Fruit fly (Drosophila melanogaster) whole organism, embryonic: Measurements from ENCODE around the gene Gr61a.

Experiments used
- ATbp ChIP-seq: fragments of 200-800 bp; sonication (Bioruptor generic); optimal IDR thresholded peaks from 2 replicates; lab custom pipeline; 2017; ENCODE audit warnings: missing biosample characterization, mild to moderate bottlenecking, missing genetic modification characterization, missing genetic modification reagents
- Aef1 ChIP-seq: fragments of 200-800 bp; sonication (Bioruptor generic); IDR thresholded peaks from 3 replicates; pipeline ENCODE4 v1.3.6; 2022; ENCODE audit warnings: missing biosample characterization, missing genetic modification characterization
- CG11085 ChIP-seq: fragments of 200-800 bp; sonication (Bioruptor generic); IDR thresholded peaks from 2 replicates; pipeline ENCODE4 v1.3.6; 2022; ENCODE audit warnings: missing biosample characterization, missing genetic modification characterization
- CG11093 ChIP-seq: fragments of 200-800 bp; sonication (Bioruptor generic); IDR thresholded peaks from 3 replicates; pipeline ENCODE4 v1.3.6; 2022; ENCODE audit warnings: missing biosample characterization, missing genetic modification characterization
- CG12744 ChIP-seq: fragments of 200-800 bp; sonication (Bioruptor generic); optimal IDR thresholded peaks from 2 replicates; lab custom pipeline; 2016; ENCODE audit warnings: missing biosample characterization, missing genetic modification characterization
- CG14860 ChIP-seq: fragments of 200-800 bp; sonication (Bioruptor generic); IDR thresholded peaks from 3 replicates; pipeline ENCODE4 v1.3.6; 2022; ENCODE audit warnings: missing biosample characterization, missing genetic modification characterization; ENCODE audit not compliant: partially characterized antibody
- CG14965 ChIP-seq: fragments of 200-800 bp; sonication (Bioruptor generic); optimal IDR thresholded peaks from 2 replicates; lab custom pipeline; 2016; ENCODE audit warnings: missing biosample characterization, missing genetic modification characterization, borderline replicate concordance
- CG17361 ChIP-seq: fragments of 200-800 bp; sonication (Bioruptor generic); IDR thresholded peaks from 3 replicates; pipeline ENCODE4 v1.3.6; 2022; ENCODE audit warnings: missing biosample characterization, missing genetic modification characterization
- CG17568 ChIP-seq: fragments of 200-800 bp; sonication (Bioruptor generic); optimal IDR thresholded peaks from 2 replicates; lab custom pipeline; 2018; ENCODE audit warnings: missing biosample characterization, mild to moderate bottlenecking, missing genetic modification characterization, moderate library complexity
- CG2120 ChIP-seq: fragments of 200-800 bp; sonication (Bioruptor generic); optimal IDR thresholded peaks from 3 replicates; lab custom pipeline; 2016; ENCODE audit warnings: missing biosample characterization, missing genetic modification characterization
- CG30403 ChIP-seq: fragments of 200-800 bp; sonication (Bioruptor generic); optimal IDR thresholded peaks from 3 replicates; lab custom pipeline; 2016; ENCODE audit warnings: missing biosample characterization, missing genetic modification characterization
- CG31365 ChIP-seq: fragments of 200-800 bp; sonication (Bioruptor generic); optimal IDR thresholded peaks from 2 replicates; lab custom pipeline; 2018; ENCODE audit warnings: missing biosample characterization, mild to moderate bottlenecking, missing genetic modification characterization
- CG31441 ChIP-seq: fragments of 200-800 bp; sonication (Bioruptor generic); IDR thresholded peaks from 2 replicates; pipeline ENCODE4 v1.3.6; 2022; ENCODE audit warnings: missing biosample characterization, missing genetic modification characterization
- CG34422 ChIP-seq: fragments of 200-800 bp; sonication (Bioruptor generic); IDR thresholded peaks from 3 replicates; pipeline ENCODE4 v1.3.6; 2022; ENCODE audit warnings: missing biosample characterization, missing genetic modification characterization
- CG3726 ChIP-seq: fragments of 200-800 bp; sonication (Bioruptor generic); IDR thresholded peaks from 3 replicates; pipeline ENCODE4, ENCODE4 v1.3.6; 2022; ENCODE audit warnings: missing biosample characterization, missing genetic modification characterization
- CG4820 ChIP-seq: fragments of 200-800 bp; sonication (Bioruptor generic); optimal IDR thresholded peaks from 3 replicates; lab custom pipeline; 2016; ENCODE audit warnings: missing biosample characterization, missing genetic modification characterization
- CG7556 ChIP-seq: fragments of 200-800 bp; sonication (Bioruptor generic); optimal IDR thresholded peaks from 2 replicates; lab custom pipeline; 2017; ENCODE audit warnings: missing biosample characterization, mild to moderate bottlenecking, missing genetic modification characterization
- CG8478 ChIP-seq: fragments of >200 bp; optimal IDR thresholded peaks from 2 replicates; lab custom pipeline; 2018
- CG9817 ChIP-seq: fragments of 200-800 bp; sonication (Bioruptor generic); optimal IDR thresholded peaks from 2 replicates; lab custom pipeline; 2018; ENCODE audit warnings: missing biosample characterization, mild to moderate bottlenecking, missing genetic modification characterization, moderate library complexity
- Camta ChIP-seq: fragments of 200-800 bp; sonication (Bioruptor generic); optimal IDR thresholded peaks from 2 replicates; lab custom pipeline; 2016; ENCODE audit warnings: missing biosample characterization, missing genetic modification characterization
- CrebB ChIP-seq: fragments of 200-800 bp; sonication (Bioruptor generic); optimal IDR thresholded peaks from 3 replicates; lab custom pipeline; 2018; ENCODE audit warnings: missing biosample characterization, mild to moderate bottlenecking, missing genetic modification characterization
- D19A ChIP-seq: fragments of 200-800 bp; optimal IDR thresholded peaks from 3 replicates; lab custom pipeline; 2019; ENCODE audit warnings: missing biosample characterization, mild to moderate bottlenecking, missing genetic modification characterization, moderate library complexity
- Dip3 ChIP-seq: fragments of 200-800 bp; sonication (Bioruptor generic); optimal IDR thresholded peaks from 3 replicates; lab custom pipeline; 2016; ENCODE audit warnings: missing biosample characterization, missing genetic modification characterization
- Ets97D ChIP-seq: fragments of 200-800 bp; sonication (Bioruptor generic); optimal IDR thresholded peaks from 3 replicates; lab custom pipeline; 2016; ENCODE audit warnings: missing biosample characterization, missing genetic modification characterization
- Fer1 ChIP-seq: fragments of 200-800 bp; sonication (Bioruptor generic); optimal IDR thresholded peaks from 2 replicates; lab custom pipeline; 2017; ENCODE audit warnings: missing biosample characterization, mild to moderate bottlenecking, missing genetic modification characterization
- Kr ChIP-seq: fragments of 200-800 bp; sonication (Bioruptor generic); optimal IDR thresholded peaks from 2 replicates; lab custom pipeline; 2017; ENCODE audit warnings: missing biosample characterization, mild to moderate bottlenecking, missing genetic modification characterization
- Opbp ChIP-seq: fragments of 200-800 bp; sonication (Bioruptor generic); IDR thresholded peaks from 3 replicates; pipeline ENCODE4 v1.3.6; 2022; ENCODE audit warnings: missing biosample characterization, missing genetic modification characterization; ENCODE audit not compliant: partially characterized antibody
- Optix ChIP-seq: fragments of 200-800 bp; sonication (Bioruptor generic); IDR thresholded peaks from 3 replicates; pipeline ENCODE4 v1.3.6; 2022; ENCODE audit warnings: missing biosample characterization, missing genetic modification characterization
- Tbp ChIP-seq: fragments of >200 bp; optimal IDR thresholded peaks from 2 replicates; lab custom pipeline; 2018; ENCODE audit warnings: missing biosample characterization, missing genetic modification characterization
- aop ChIP-seq: fragments of 200-800 bp; sonication (Bioruptor generic); IDR thresholded peaks from 2 replicates; pipeline ENCODE4 v1.3.6; 2022; ENCODE audit warnings: missing biosample characterization, missing genetic modification characterization
- ash1 ChIP-seq: fragments of 200-800 bp; sonication (Bioruptor generic); optimal IDR thresholded peaks from 2 replicates; lab custom pipeline; 2018; ENCODE audit warnings: missing biosample characterization, mild to moderate bottlenecking, missing genetic modification characterization
- chinmo ChIP-seq: fragments of 200-800 bp; sonication (Bioruptor generic); IDR thresholded peaks from 4 replicates; pipeline ENCODE4 v1.3.6; 2022; ENCODE audit warnings: missing biosample characterization, missing genetic modification characterization; ENCODE audit not compliant: partially characterized antibody
- cwo ChIP-seq: fragments of 200-800 bp; sonication (Bioruptor generic); optimal IDR thresholded peaks from 3 replicates; lab custom pipeline; 2017; ENCODE audit warnings: missing biosample characterization, missing genetic modification characterization, mild to moderate bottlenecking, moderate library complexity, missing genetic modification reagents
- dysf ChIP-seq: fragments of 200-800 bp; sonication (Bioruptor generic); IDR thresholded peaks from 3 replicates; pipeline ENCODE4 v1.3.6; 2022; ENCODE audit warnings: missing biosample characterization, missing genetic modification characterization
- esg ChIP-seq: fragments of 200-800 bp; sonication (Bioruptor generic); conservative IDR thresholded peaks from 2 replicates; pipeline ENCODE4 v1.3.6; 2022; ENCODE audit warnings: missing biosample characterization, missing genetic modification characterization
- ewg ChIP-seq: fragments of 200-800 bp; sonication (Bioruptor generic); optimal IDR thresholded peaks from 3 replicates; lab custom pipeline; 2017; ENCODE audit warnings: mild to moderate bottlenecking, missing biosample characterization, missing genetic modification reagents, missing genetic modification characterization
- fd96Cb ChIP-seq: fragments of 200-800 bp; sonication (Bioruptor generic); optimal IDR thresholded peaks from 2 replicates; lab custom pipeline; 2018; ENCODE audit warnings: missing biosample characterization, mild to moderate bottlenecking, missing genetic modification characterization, moderate library complexity
- grau ChIP-seq: fragments of 200-800 bp; optimal IDR thresholded peaks from 3 replicates; lab custom pipeline; 2019; ENCODE audit warnings: missing biosample characterization, mild to moderate bottlenecking, missing genetic modification characterization, moderate library complexity
- gsb-n ChIP-seq: fragments of 200-800 bp; sonication (Bioruptor generic); optimal IDR thresholded peaks from 3 replicates; lab custom pipeline; 2018; ENCODE audit warnings: missing biosample characterization, mild to moderate bottlenecking, missing genetic modification characterization
- jigr1 ChIP-seq: fragments of 200-800 bp; sonication (Bioruptor generic); IDR thresholded peaks from 3 replicates; pipeline ENCODE4 v1.3.6; 2022; ENCODE audit warnings: missing biosample characterization, missing genetic modification characterization
- kay ChIP-seq: fragments of 200-800 bp; sonication (Bioruptor generic); optimal IDR thresholded peaks from 2 replicates; lab custom pipeline; 2016; ENCODE audit warnings: missing biosample characterization, missing genetic modification characterization
- lola ChIP-seq, 3 experiments: fragments of >200 bp in 2 of 3; fragments of 200-800 bp in 1 of 3; sonication (Bioruptor generic) in 1 of 3; optimal IDR thresholded peaks; 2 replicates each; lab custom pipeline; 2017 to 2019; ENCODE audit warnings: missing biosample characterization in 3 of 3, missing genetic modification characterization in 3 of 3, mild to moderate bottlenecking in 1 of 3, moderate library complexity in 1 of 3
- phol ChIP-seq: fragments of 200-800 bp; sonication (Bioruptor generic); optimal IDR thresholded peaks from 3 replicates; lab custom pipeline; 2018; ENCODE audit warnings: missing biosample characterization, mild to moderate bottlenecking, missing genetic modification characterization, moderate library complexity
- prd ChIP-seq, 3 experiments: fragments of >200 bp in 2 of 3; fragments of 200-800 bp in 1 of 3; sonication (Bioruptor generic) in 1 of 3; optimal IDR thresholded peaks in 2 of 3; IDR thresholded peaks in 1 of 3; 2 replicates in 2 of 3; 3 replicates in 1 of 3; pipeline versions ENCODE4 v1.3.6 to Lab custom; 2017 to 2022; ENCODE audit warnings: missing biosample characterization in 1 of 3, missing genetic modification characterization in 1 of 3
- pzg ChIP-seq: fragments of 200-800 bp; sonication (Bioruptor generic); optimal IDR thresholded peaks from 3 replicates; lab custom pipeline; 2018; ENCODE audit warnings: missing biosample characterization, mild to moderate bottlenecking, missing genetic modification characterization, moderate library complexity
- sens-2 ChIP-seq: fragments of 200-800 bp; sonication (Bioruptor generic); IDR thresholded peaks from 2 replicates; pipeline ENCODE4 v1.3.6; 2022; ENCODE audit warnings: missing biosample characterization, missing genetic modification characterization
- slbo ChIP-seq: fragments of 200-800 bp; sonication (Bioruptor generic); IDR thresholded peaks from 2 replicates; pipeline ENCODE4 v1.3.6; 2022; ENCODE audit warnings: missing biosample characterization, missing genetic modification characterization
- tin ChIP-seq: fragments of 200-800 bp; sonication (Bioruptor generic); optimal IDR thresholded peaks from 3 replicates; lab custom pipeline; 2016; ENCODE audit warnings: missing biosample characterization, missing genetic modification characterization
- unpg ChIP-seq: fragments of 200-800 bp; sonication (Bioruptor generic); optimal IDR thresholded peaks from 3 replicates; lab custom pipeline; 2018; ENCODE audit warnings: missing biosample characterization, mild to moderate bottlenecking, missing genetic modification characterization, moderate library complexity

Gene Gr61a

DNA sequence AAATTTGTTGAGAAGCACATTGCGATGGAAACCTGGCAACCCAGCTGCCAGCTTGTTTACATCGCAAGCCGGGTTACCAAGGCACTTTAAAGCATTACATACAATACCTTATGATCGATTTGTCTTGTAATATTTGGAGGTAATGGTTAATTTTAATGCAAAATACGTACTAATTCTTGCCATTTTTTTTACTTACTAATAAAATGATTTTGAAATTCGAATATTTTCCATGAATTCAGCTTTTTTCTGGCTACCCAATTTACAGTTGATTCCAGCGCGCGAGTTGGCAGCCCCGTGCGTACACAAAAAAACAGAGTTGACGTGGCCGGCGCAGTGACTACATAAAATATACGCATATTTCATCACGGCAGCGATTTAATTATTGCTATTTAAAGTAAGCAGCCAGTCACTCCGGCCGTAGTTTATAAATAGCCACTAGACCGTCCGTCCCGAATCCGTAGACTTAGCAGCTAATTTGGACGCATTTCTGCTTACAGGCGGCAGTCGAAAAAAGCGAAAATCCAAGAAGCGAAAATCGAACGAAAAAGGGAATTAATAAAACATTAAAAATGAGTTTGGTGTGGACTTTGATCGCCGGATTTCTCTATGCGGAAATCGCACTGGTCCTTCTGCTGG lies 3.6 kb upstream of the Gr61a start, which contains the start of the genes CG13901 and CG13887 (continued):
- peak in 1 of 3 experiments; percentile 84 for TF ChIP-seq lola (GFP tag; optimal IDR thresholded peaks at IDR 0.05; lab: Kevin White, UChicago)
- TF ChIP-seq CG31365 (tag; lab: Kevin White, UChicago): peak; percentile 59
- peak; percentile 76 for TF ChIP-seq gsb-n (tag; lab: Kevin White, UChicago)
- peak; percentile 78 for TF ChIP-seq Optix
- TF ChIP-seq unpg (GFP tag; lab: Kevin White, UChicago): peak; percentile 90
- peak; percentile 92 for TF ChIP-seq Dip3 (GFP tag; lab: Kevin White, UChicago)
- peak; percentile 33 for TF ChIP-seq ash1 (GFP tag; lab: Kevin White, UChicago)
- TF ChIP-seq CG30403: peak; percentile 96
- TF ChIP-seq grau (tag; lab: Kevin White, UChicago): peak; percentile 88
- TF ChIP-seq Fer1: peak; percentile 91
- TF ChIP-seq CG9817 (tag; lab: Kevin White, UChicago): peak; percentile 91
- TF ChIP-seq D19A (tag; lab: Kevin White, UChicago): peak; percentile 80
- TF ChIP-seq Camta: peak; percentile 93
- TF ChIP-seq prd (optimal IDR thresholded peaks at IDR 0.05; lab: Kevin White, UChicago): no peak
- TF ChIP-seq prd (GFP tag; IDR thresholded peaks at IDR 0.05; lab: Robert Waterston, UW): peak; percentile 91
- TF ChIP-seq aop (GFP tag; lab: Robert Waterston, UW): no peak
- TF ChIP-seq CG11085 (GFP tag; lab: Robert Waterston, UW): peak; percentile 73
- peak; percentile 80 for TF ChIP-seq CrebB (tag; lab: Kevin White, UChicago)
- TF ChIP-seq CG7556 (GFP tag; lab: Kevin White, UChicago): peak; percentile 83
- no peak for TF ChIP-seq chinmo (GFP tag; lab: Robert Waterston, UW)
- TF ChIP-seq CG12744: peak; percentile 85
- no peak for TF ChIP-seq Kr (GFP tag; lab: Kevin White, UChicago)
- TF ChIP-seq CG11093 (GFP tag; lab: Robert Waterston, UW): peak; percentile 78
- TF ChIP-seq ewg (GFP tag; lab: Kevin White, UChicago): peak; percentile 84
- TF ChIP-seq CG4820 (GFP tag; lab: Kevin White, UChicago): peak; percentile 91
- TF ChIP-seq CG2120: peak; percentile 97
- TF ChIP-seq Aef1 (GFP tag; lab: Robert Waterston, UW): peak; percentile 86
- TF ChIP-seq Ets97D (GFP tag; lab: Kevin White, UChicago): peak; percentile 85
- TF ChIP-seq Tbp (GFP tag; lab: Kevin White, UChicago): no peak
- peak; percentile 94 for TF ChIP-seq tin (GFP tag; lab: Kevin White, UChicago)
- peak; percentile 83 for TF ChIP-seq cwo
- peak; percentile 91 for TF ChIP-seq CG31441 (GFP tag; lab: Robert Waterston, UW)
- peak; percentile 93 for TF ChIP-seq slbo
- TF ChIP-seq jigr1 (GFP tag; lab: Robert Waterston, UW): peak; percentile 18; the same call in 1 of the 3 replicates
- TF ChIP-seq fd96Cb (tag; lab: Kevin White, UChicago): peak; percentile 84
- TF ChIP-seq dysf (GFP tag; lab: Robert Waterston, UW): peak; percentile 90
- TF ChIP-seq kay: peak; percentile 94
- no peak for TF ChIP-seq CG14860
- TF ChIP-seq CG8478: no peak
- TF ChIP-seq CG17361 (GFP tag; lab: Robert Waterston, UW): peak; percentile 91
- TF ChIP-seq CG3726 (GFP tag; lab: Robert Waterston, UW): peak; percentile 68; the same call in 1 of the 3 replicates
- TF ChIP-seq esg (GFP tag; lab: Robert Waterston, UW): peak; percentile 81
- peak; percentile 55; the same call in 1 of the 2 replicates for TF ChIP-seq sens-2 (GFP tag; lab: Robert Waterston, UW)
- peak; percentile 93 for TF ChIP-seq phol
- no peak for TF ChIP-seq CG14965
- TF ChIP-seq CG34422 (GFP tag; lab: Robert Waterston, UW): peak; percentile 90
- TF ChIP-seq ATbp (GFP tag; lab: Kevin White, UChicago): peak; percentile 78
- no peak for TF ChIP-seq CG17568 (GFP tag; lab: Kevin White, UChicago)
- TF ChIP-seq Opbp (GFP tag; lab: Robert Waterston, UW): no peak
- TF ChIP-seq pzg (GFP tag; lab: Kevin White, UChicago): peak; percentile 84
